Fruit fly (Drosophila melanogaster) whole organism, embryonic: Measurements from ENCODE around the gene CG14062.

ENCODE experiments used
- Atf6 ChIP-seq: fragments of 200-800 bp; sonication (Bioruptor generic); IDR thresholded peaks from 2 replicates; pipeline ENCODE4 v1.3.6; 2022; ENCODE audit warnings: missing biosample characterization, missing genetic modification characterization
- Bdp1 ChIP-seq: fragments of 200-800 bp; sonication (Bioruptor generic); optimal IDR thresholded peaks from 3 replicates; lab custom pipeline; 2016; ENCODE audit warnings: missing biosample characterization, missing genetic modification characterization
- Bgb ChIP-seq: fragments of 200-800 bp; sonication (Bioruptor generic); IDR thresholded peaks from 2 replicates; pipeline ENCODE4 v1.3.6; 2022; ENCODE audit warnings: missing biosample characterization, missing genetic modification characterization; ENCODE audit not compliant: partially characterized antibody
- Blimp-1 ChIP-seq: fragments of 200-800 bp; sonication (Bioruptor generic); optimal IDR thresholded peaks from 3 replicates; lab custom pipeline; 2018; ENCODE audit warnings: missing biosample characterization, missing genetic modification characterization, mild to moderate bottlenecking, moderate library complexity, missing genetic modification reagents
- CG10267 ChIP-seq: fragments of 200-800 bp; sonication (Bioruptor generic); optimal IDR thresholded peaks from 2 replicates; lab custom pipeline; 2018; ENCODE audit warnings: missing biosample characterization, mild to moderate bottlenecking, missing genetic modification characterization, moderate library complexity
- CG10321 ChIP-seq: fragments of 200-800 bp; sonication (Bioruptor generic); IDR thresholded peaks from 2 replicates; pipeline ENCODE4 v1.3.6; 2022; ENCODE audit warnings: missing biosample characterization, missing genetic modification characterization
- CG11695 ChIP-seq: fragments of 200-800 bp; sonication (Bioruptor generic); IDR thresholded peaks from 3 replicates; pipeline ENCODE4 v1.3.6; 2022; ENCODE audit warnings: missing biosample characterization, missing genetic modification characterization
- CG12299 ChIP-seq: fragments of 200-800 bp; sonication (Bioruptor generic); optimal IDR thresholded peaks from 2 replicates; lab custom pipeline; 2018; ENCODE audit warnings: missing biosample characterization, mild to moderate bottlenecking, missing genetic modification characterization
- CG14965 ChIP-seq: fragments of 200-800 bp; sonication (Bioruptor generic); optimal IDR thresholded peaks from 2 replicates; lab custom pipeline; 2016; ENCODE audit warnings: missing biosample characterization, missing genetic modification characterization, borderline replicate concordance
- CG15269 ChIP-seq: fragments of 200-800 bp; sonication (Bioruptor generic); optimal IDR thresholded peaks from 2 replicates; lab custom pipeline; 2018; ENCODE audit warnings: missing biosample characterization, mild to moderate bottlenecking, missing genetic modification characterization, moderate library complexity
- CG17568 ChIP-seq: fragments of 200-800 bp; sonication (Bioruptor generic); optimal IDR thresholded peaks from 2 replicates; lab custom pipeline; 2018; ENCODE audit warnings: missing biosample characterization, mild to moderate bottlenecking, missing genetic modification characterization, moderate library complexity
- CG17802 ChIP-seq: fragments of 200-800 bp; sonication (Bioruptor generic); optimal IDR thresholded peaks from 2 replicates; lab custom pipeline; 2018; ENCODE audit warnings: missing biosample characterization, mild to moderate bottlenecking, missing genetic modification characterization, moderate library complexity
- CG32772 ChIP-seq: fragments of 200-800 bp; sonication (Bioruptor generic); IDR thresholded peaks from 2 replicates; pipeline ENCODE4 v1.3.6; 2022; ENCODE audit warnings: missing biosample characterization, missing genetic modification characterization
- CG33213 ChIP-seq: fragments of 200-800 bp; sonication (Bioruptor generic); optimal IDR thresholded peaks from 3 replicates; lab custom pipeline; 2016; ENCODE audit warnings: missing biosample characterization, missing genetic modification characterization
- CG3407 ChIP-seq: fragments of 200-800 bp; sonication (Bioruptor generic); optimal IDR thresholded peaks from 2 replicates; lab custom pipeline; 2018; ENCODE audit warnings: missing biosample characterization, mild to moderate bottlenecking, missing genetic modification characterization
- CG34376 ChIP-seq: fragments of 200-800 bp; sonication (Bioruptor generic); optimal IDR thresholded peaks from 2 replicates; lab custom pipeline; 2018; ENCODE audit warnings: missing biosample characterization, mild to moderate bottlenecking, missing genetic modification characterization
- CG6791 ChIP-seq: fragments of 200-800 bp; sonication (Bioruptor generic); IDR thresholded peaks from 3 replicates; pipeline ENCODE4 v1.3.6; 2022; ENCODE audit warnings: missing biosample characterization, missing genetic modification characterization; ENCODE audit not compliant: partially characterized antibody
- CG7839 ChIP-seq: fragments of 200-800 bp; sonication (Bioruptor generic); optimal IDR thresholded peaks from 3 replicates; lab custom pipeline; 2018; ENCODE audit warnings: missing biosample characterization, mild to moderate bottlenecking, missing genetic modification characterization, moderate library complexity
- CG8281 ChIP-seq: fragments of 200-800 bp; sonication (Bioruptor generic); optimal IDR thresholded peaks from 2 replicates; lab custom pipeline; 2018; ENCODE audit warnings: missing biosample characterization, mild to moderate bottlenecking, missing genetic modification characterization, moderate library complexity
- CG8388 ChIP-seq: fragments of 200-800 bp; sonication (Bioruptor generic); optimal IDR thresholded peaks from 2 replicates; lab custom pipeline; 2019; ENCODE audit warnings: missing biosample characterization, mild to moderate bottlenecking, missing genetic modification characterization, moderate library complexity
- CG9876 ChIP-seq: fragments of 200-800 bp; sonication (Bioruptor generic); optimal IDR thresholded peaks from 2 replicates; lab custom pipeline; 2016; ENCODE audit warnings: missing biosample characterization, missing genetic modification characterization
- CG9932 ChIP-seq: fragments of 200-800 bp; sonication (Bioruptor generic); IDR thresholded peaks from 2 replicates; pipeline ENCODE4 v1.3.6; 2022; ENCODE audit warnings: missing biosample characterization, missing genetic modification characterization
- Chrac-16 ChIP-seq: fragments of 200-800 bp; sonication (Bioruptor generic); optimal IDR thresholded peaks from 3 replicates; lab custom pipeline; 2016; ENCODE audit warnings: missing biosample characterization, missing genetic modification characterization
- CrebB ChIP-seq: fragments of 200-800 bp; sonication (Bioruptor generic); optimal IDR thresholded peaks from 3 replicates; lab custom pipeline; 2018; ENCODE audit warnings: missing biosample characterization, mild to moderate bottlenecking, missing genetic modification characterization
- Drgx ChIP-seq: fragments of 200-800 bp; sonication (Bioruptor generic); IDR thresholded peaks from 2 replicates; pipeline ENCODE4 v1.3.6; 2022; ENCODE audit warnings: missing biosample characterization, missing genetic modification characterization
- Eip74EF ChIP-seq, 2 experiments: fragments of 200-800 bp in 1 of 2; fragments of >200 bp in 1 of 2; sonication (Bioruptor generic) in 1 of 2; optimal IDR thresholded peaks; 2 replicates each; lab custom pipeline; 2017 to 2019; ENCODE audit warnings: missing biosample characterization in 2 of 2, missing genetic modification characterization in 2 of 2, mild to moderate bottlenecking in 1 of 2, moderate library complexity in 1 of 2
- Gug ChIP-seq: fragments of 200-800 bp; sonication (Bioruptor generic); IDR thresholded peaks from 4 replicates; pipeline ENCODE4 v1.3.6; 2022; ENCODE audit warnings: missing biosample characterization, missing genetic modification characterization
- Hmx ChIP-seq: fragments of 200-800 bp; sonication (Bioruptor generic); optimal IDR thresholded peaks from 2 replicates; lab custom pipeline; 2016; ENCODE audit warnings: missing biosample characterization, missing genetic modification characterization
- Hr78 ChIP-seq, 2 experiments: fragments of 200-800 bp in 1 of 2; fragments of >200 bp in 1 of 2; sonication (Bioruptor generic) in 1 of 2; optimal IDR thresholded peaks; 2 replicates each; lab custom pipeline; 2017 to 2019; ENCODE audit warnings: missing biosample characterization in 2 of 2, missing genetic modification characterization in 2 of 2, mild to moderate bottlenecking in 1 of 2, moderate library complexity in 1 of 2
- Kr ChIP-seq: fragments of 200-800 bp; sonication (Bioruptor generic); optimal IDR thresholded peaks from 2 replicates; lab custom pipeline; 2017; ENCODE audit warnings: missing biosample characterization, mild to moderate bottlenecking, missing genetic modification characterization
- NK7.1 ChIP-seq: fragments of 200-800 bp; sonication (Bioruptor generic); optimal IDR thresholded peaks from 3 replicates; lab custom pipeline; 2016; ENCODE audit warnings: missing biosample characterization, missing genetic modification characterization
- Poxn ChIP-seq: fragments of 200-800 bp; sonication (Bioruptor generic); IDR thresholded peaks from 2 replicates; pipeline ENCODE4 v1.3.6; 2022; ENCODE audit warnings: missing biosample characterization, missing genetic modification characterization
- Sin3A ChIP-seq: fragments of >200 bp; optimal IDR thresholded peaks from 2 replicates; lab custom pipeline; 2018
- Sox102F ChIP-seq: fragments of 200-800 bp; sonication (Bioruptor generic); optimal IDR thresholded peaks from 2 replicates; lab custom pipeline; 2018; ENCODE audit warnings: missing biosample characterization, mild to moderate bottlenecking, missing genetic modification characterization, moderate library complexity
- Tbp ChIP-seq: fragments of >200 bp; optimal IDR thresholded peaks from 2 replicates; lab custom pipeline; 2018; ENCODE audit warnings: missing biosample characterization, missing genetic modification characterization
- Usf ChIP-seq: fragments of 200-800 bp; sonication (Bioruptor generic); optimal IDR thresholded peaks from 2 replicates; lab custom pipeline; 2017; ENCODE audit warnings: missing genotype, missing biosample characterization, missing genetic modification characterization
- Xrp1 ChIP-seq: fragments of 200-800 bp; sonication (Bioruptor generic); IDR thresholded peaks from 2 replicates; pipeline ENCODE4 v1.3.6; 2022; ENCODE audit warnings: missing biosample characterization, missing genetic modification characterization
- bbx ChIP-seq: fragments of 200-800 bp; sonication (Bioruptor generic); IDR thresholded peaks from 2 replicates; pipeline ENCODE4 v1.3.6; 2022; ENCODE audit warnings: missing biosample characterization, missing genetic modification characterization; ENCODE audit not compliant: partially characterized antibody
- eve ChIP-seq, 2 experiments: fragments of >200 bp; optimal IDR thresholded peaks; 2 replicates each; lab custom pipeline; 2017; ENCODE audit warnings: missing biosample characterization in 2 of 2, missing genetic modification characterization in 2 of 2
- ewg ChIP-seq: fragments of 200-800 bp; sonication (Bioruptor generic); optimal IDR thresholded peaks from 3 replicates; lab custom pipeline; 2017; ENCODE audit warnings: mild to moderate bottlenecking, missing biosample characterization, missing genetic modification reagents, missing genetic modification characterization
- ftz-f1 ChIP-seq: fragments of 200-800 bp; sonication (Bioruptor generic); optimal IDR thresholded peaks from 2 replicates; lab custom pipeline; 2016; ENCODE audit warnings: missing biosample characterization, missing genetic modification characterization
- fu2 ChIP-seq: fragments of 200-800 bp; sonication (Bioruptor generic); optimal IDR thresholded peaks from 2 replicates; lab custom pipeline; 2016; ENCODE audit warnings: missing biosample characterization, missing genetic modification characterization
- jigr1 ChIP-seq: fragments of 200-800 bp; sonication (Bioruptor generic); IDR thresholded peaks from 3 replicates; pipeline ENCODE4 v1.3.6; 2022; ENCODE audit warnings: missing biosample characterization, missing genetic modification characterization
- ken ChIP-seq: fragments of 200-800 bp; sonication (Bioruptor generic); IDR thresholded peaks from 3 replicates; pipeline ENCODE4 v1.3.6; 2022; ENCODE audit warnings: missing biosample characterization, missing genetic modification characterization
- oc ChIP-seq: fragments of 200-800 bp; sonication (Bioruptor generic); optimal IDR thresholded peaks from 2 replicates; lab custom pipeline; 2018; ENCODE audit warnings: missing biosample characterization, mild to moderate bottlenecking, missing genetic modification characterization, moderate library complexity
- prd ChIP-seq, 3 experiments: fragments of >200 bp in 2 of 3; fragments of 200-800 bp in 1 of 3; sonication (Bioruptor generic) in 1 of 3; optimal IDR thresholded peaks in 2 of 3; IDR thresholded peaks in 1 of 3; 2 replicates in 2 of 3; 3 replicates in 1 of 3; pipeline versions ENCODE4 v1.3.6 to Lab custom; 2017 to 2022; ENCODE audit warnings: missing biosample characterization in 1 of 3, missing genetic modification characterization in 1 of 3
- slbo ChIP-seq: fragments of 200-800 bp; sonication (Bioruptor generic); IDR thresholded peaks from 2 replicates; pipeline ENCODE4 v1.3.6; 2022; ENCODE audit warnings: missing biosample characterization, missing genetic modification characterization
- trem ChIP-seq: fragments of 200-800 bp; optimal IDR thresholded peaks from 3 replicates; lab custom pipeline; 2019; ENCODE audit warnings: missing biosample characterization, mild to moderate bottlenecking, missing genetic modification characterization, moderate library complexity
- trh ChIP-seq: fragments of 200-800 bp; sonication (Bioruptor generic); optimal IDR thresholded peaks from 2 replicates; lab custom pipeline; 2016; ENCODE audit warnings: missing biosample characterization, missing genetic modification characterization
- ttk ChIP-seq: fragments of 200-800 bp; sonication (Bioruptor generic); IDR thresholded peaks from 2 replicates; pipeline ENCODE4 v2.1.2; 2022; ENCODE audit warnings: missing biosample characterization, missing genetic modification characterization

The CG14062 gene

dm6 chr3R:28631753-28632152, 10.9 kb downstream of the CG14062 start (continued):
- TF ChIP-seq Drgx (0 out of 2 replicates have a peak, but pooled peaks have one; percentile 42), Sin3A (no peak), CG6791 (GFP tag; lab: Robert Waterston, UW) (no peak), eve (GFP tag; optimal IDR thresholded peaks at IDR 0.05; lab: Kevin White, UChicago) (peak; percentile 18 to 54), slbo (GFP tag; lab: Robert Waterston, UW) (peak; percentile 34; the same call in 1 of the 2 replicates), Bgb (GFP tag; lab: Robert Waterston, UW) (no peak), CG10321 (no peak), CG8281 (tag; lab: Kevin White, UChicago) (no peak), Tbp (GFP tag; lab: Kevin White, UChicago) (no peak), CG9932 (GFP tag; lab: Robert Waterston, UW) (peak; percentile 42; the same call in 1 of the 2 replicates), CG11695 (GFP tag; lab: Robert Waterston, UW) (peak; percentile 24; the same call in 1 of the 3 replicates), CG3407 (GFP tag; lab: Kevin White, UChicago) (peak; percentile 6), CG14965 (no peak), CG9876 (GFP tag; lab: Kevin White, UChicago) (peak; percentile 41), Atf6 (0 out of 2 replicates have a peak, but pooled peaks have one; percentile 15), Gug (GFP tag; lab: Robert Waterston, UW) (peak; percentile 53; the same call in 3 of the 4 replicates), CG8388 (peak; percentile 52), oc (tag; lab: Kevin White, UChicago) (no peak), trh (GFP tag; lab: Kevin White, UChicago) (no peak), CG17568 (GFP tag; lab: Kevin White, UChicago) (no peak), CG32772 (GFP tag; lab: Robert Waterston, UW) (peak; percentile 44; the same call in 1 of the 2 replicates), Sox102F (peak; percentile 51), prd (optimal IDR thresholded peaks at IDR 0.05; lab: Kevin White, UChicago) (no peak), prd (GFP tag; IDR thresholded peaks at IDR 0.05; lab: Robert Waterston, UW) (peak; percentile 88), Hr78 (GFP tag; optimal IDR thresholded peaks at IDR 0.05; lab: Kevin White, UChicago) (no peak), Chrac-16 (peak; percentile 41), Blimp-1 (peak; percentile 63), CG7839 (tag; lab: Kevin White, UChicago) (peak; percentile 66), CG33213 (GFP tag; lab: Kevin White, UChicago) (peak; percentile 30), CG17802 (tag; lab: Kevin White, UChicago) (no peak), Poxn (GFP tag; lab: Robert Waterston, UW) (no peak), Bdp1 (peak; percentile 20), CrebB (tag; lab: Kevin White, UChicago) (no peak), CG34376 (GFP tag; lab: Kevin White, UChicago) (no peak), CG10267 (peak; percentile 44), Usf (GFP tag; lab: Kevin White, UChicago) (no peak), Xrp1 (GFP tag; lab: Robert Waterston, UW) (peak; percentile 78), CG15269 (tag; lab: Kevin White, UChicago) (no peak), ftz-f1 (GFP tag; lab: Kevin White, UChicago) (no peak), bbx (GFP tag; lab: Robert Waterston, UW) (no peak), Hmx (GFP tag; lab: Kevin White, UChicago) (no peak), jigr1 (no peak), NK7.1 (GFP tag; lab: Kevin White, UChicago) (no peak), CG12299 (tag; lab: Kevin White, UChicago) (no peak), ewg (GFP tag; lab: Kevin White, UChicago) (peak; percentile 16), ttk (peak; percentile 60; the same call in 1 of the 2 replicates), Eip74EF (GFP tag; optimal IDR thresholded peaks at IDR 0.05; lab: Kevin White, UChicago) (no peak), fu2 (GFP tag; lab: Kevin White, UChicago) (no peak), trem (peak; percentile 46), ken (GFP tag; lab: Robert Waterston, UW) (0 out of 3 replicates have a peak, but pooled peaks have one; percentile 60), Kr (GFP tag; lab: Kevin White, UChicago) (peak; percentile 50)
